Worm (Caenorhabditis elegans) whole organism, young adult: ENCODE measurements around the gene F17C11.26.

ENCODE experiments used
- B0035.1 ChIP-seq: sonication (generic microtip); optimal IDR thresholded peaks from 2 replicates; lab custom pipeline; 2016; ENCODE audit warnings: missing genetic modification characterization, mild to moderate bottlenecking, missing compliant biosample characterization, missing genotype, missing genetic modification reagents
- F10E7.11 ChIP-seq: sonication (generic microtip); optimal IDR thresholded peaks from 2 replicates; lab custom pipeline; 2017; ENCODE audit warnings: mild to moderate bottlenecking, missing genetic modification characterization, moderate library complexity, missing compliant biosample characterization
- F23B12.7 ChIP-seq: sonication (generic microtip); optimal IDR thresholded peaks from 2 replicates; lab custom pipeline; 2017; ENCODE audit warnings: missing genetic modification characterization, mild to moderate bottlenecking, missing compliant biosample characterization, antibody characterized with exemption, moderate library complexity; ENCODE audit not compliant: insufficient read depth
- F33H1.4 ChIP-seq: fragments of 200-800 bp; sonication (Bioruptor generic); IDR thresholded peaks from 2 replicates; pipeline ENCODE4 v1.3.6; 2022; ENCODE audit warnings: missing genetic modification reagents, missing genetic modification characterization, missing compliant biosample characterization
- F55B11.4 ChIP-seq: sonication (generic microtip); optimal IDR thresholded peaks from 2 replicates; lab custom pipeline; 2016; ENCODE audit warnings: missing compliant biosample characterization, missing genetic modification characterization, borderline replicate concordance; ENCODE audit not compliant: insufficient read depth
- K11D2.4 ChIP-seq: fragments of 200-800 bp; sonication (Bioruptor generic); IDR thresholded peaks from 2 replicates; pipeline ENCODE4 v1.3.6; 2022; ENCODE audit warnings: missing genetic modification reagents, missing genetic modification characterization, missing compliant biosample characterization
- T07F8.4 ChIP-seq: sonication (generic microtip); optimal IDR thresholded peaks from 2 replicates; lab custom pipeline; 2016; ENCODE audit warnings: mild to moderate bottlenecking, missing genetic modification characterization, moderate library complexity, missing compliant biosample characterization
- T26A5.8 ChIP-seq: sonication (generic microtip); optimal IDR thresholded peaks from 2 replicates; lab custom pipeline; 2016; ENCODE audit warnings: missing genetic modification characterization, missing compliant biosample characterization
- Y53G8AR.9 ChIP-seq: fragments of 200-800 bp; sonication (Bioruptor generic); conservative IDR thresholded peaks from 2 replicates; pipeline ENCODE4 v1.3.6; 2022; ENCODE audit warnings: missing genetic modification reagents, missing genetic modification characterization, missing compliant biosample characterization
- Y67H2A.10 ChIP-seq: fragments of 200-800 bp; sonication (Bioruptor generic); conservative IDR thresholded peaks from 2 replicates; pipeline ENCODE4 v1.3.6; 2022; ENCODE audit warnings: missing genetic modification reagents, missing genetic modification characterization, missing compliant biosample characterization
- akir-1 ChIP-seq: fragments of 200-800 bp; sonication (Bioruptor generic); optimal IDR thresholded peaks from 2 replicates; lab custom pipeline; 2018; ENCODE audit warnings: mild to moderate bottlenecking, missing genetic modification characterization, moderate library complexity, missing compliant biosample characterization
- aptf-3 ChIP-seq: fragments of 200-800 bp; sonication (Bioruptor generic); IDR thresholded peaks from 2 replicates; pipeline ENCODE4 v1.3.6; 2022; ENCODE audit warnings: missing genetic modification characterization, missing compliant biosample characterization
- athp-1 ChIP-seq: sonication (generic microtip); optimal IDR thresholded peaks from 2 replicates; lab custom pipeline; 2017; ENCODE audit warnings: mild to moderate bottlenecking, missing genetic modification characterization, missing compliant biosample characterization
- attf-6 ChIP-seq: fragments of 200-800 bp; sonication (Bioruptor generic); IDR thresholded peaks from 2 replicates; pipeline ENCODE4 v1.3.6; 2022; ENCODE audit warnings: missing genetic modification reagents, missing genetic modification characterization, missing compliant biosample characterization
- bed-1 ChIP-seq: fragments of 200-800 bp; sonication (Bioruptor generic); IDR thresholded peaks from 2 replicates; pipeline ENCODE4 v1.3.6; 2022; ENCODE audit warnings: missing genetic modification reagents, missing genetic modification characterization, missing compliant biosample characterization
- cebp-2 ChIP-seq: fragments of 200-800 bp; sonication (Bioruptor generic); IDR thresholded peaks from 2 replicates; pipeline ENCODE4 v1.3.6; 2022; ENCODE audit warnings: missing genetic modification characterization, missing compliant biosample characterization
- chd-7 ChIP-seq: sonication (generic microtip); optimal IDR thresholded peaks from 2 replicates; lab custom pipeline; 2016; ENCODE audit warnings: mild to moderate bottlenecking, missing genetic modification characterization, moderate library complexity, missing compliant biosample characterization
- die-1 ChIP-seq: sonication (generic microtip); optimal IDR thresholded peaks from 2 replicates; lab custom pipeline; 2016; ENCODE audit warnings: missing genotype, mild to moderate bottlenecking, missing genetic modification characterization, missing compliant biosample characterization
- egl-44 ChIP-seq: fragments of 200-800 bp; sonication (Bioruptor generic); IDR thresholded peaks from 2 replicates; pipeline ENCODE4 v1.3.6; 2022; ENCODE audit warnings: missing genetic modification reagents, missing genetic modification characterization, missing compliant biosample characterization
- him-1 ChIP-seq: sonication (generic microtip); optimal IDR thresholded peaks from 2 replicates; lab custom pipeline; 2016; ENCODE audit warnings: missing genotype, missing genetic modification reagents, missing genetic modification characterization, missing compliant biosample characterization
- hlh-26 ChIP-seq: fragments of 200-800 bp; sonication (Bioruptor generic); conservative IDR thresholded peaks from 2 replicates; pipeline ENCODE4 v1.3.6; 2022; ENCODE audit warnings: missing genetic modification reagents, missing genetic modification characterization, missing compliant biosample characterization
- hsf-1 ChIP-seq: fragments of 200-800 bp; sonication (Bioruptor generic); IDR thresholded peaks from 2 replicates; pipeline ENCODE4 v1.3.6; 2022; ENCODE audit warnings: missing genetic modification reagents, missing genetic modification characterization, missing compliant biosample characterization
- lag-1 ChIP-seq: fragments of 200-800 bp; sonication (Bioruptor generic); IDR thresholded peaks from 2 replicates; pipeline ENCODE4 v1.3.6; 2022; ENCODE audit warnings: missing genetic modification reagents, missing genetic modification characterization, missing compliant biosample characterization
- lin-26 ChIP-seq: fragments of 200-800 bp; sonication (Bioruptor generic); IDR thresholded peaks from 2 replicates; pipeline ENCODE4 v1.3.6; 2022; ENCODE audit warnings: missing genetic modification reagents, missing genetic modification characterization, missing compliant biosample characterization
- lin-35 ChIP-seq, 3 experiments: fragments of 150-350 bp in 2 of 3; sonication (generic microtip) in 1 of 3; optimal IDR thresholded peaks; 2 replicates each; lab custom pipeline; 2014 to 2018; ENCODE audit warnings: missing biosample characterization in 3 of 3, missing genetic modification characterization in 3 of 3, missing genetic modification reagents in 3 of 3
- lir-1 ChIP-seq: fragments of 200-800 bp; sonication (Bioruptor generic); conservative IDR thresholded peaks from 2 replicates; pipeline ENCODE4 v1.3.6; 2022; ENCODE audit warnings: missing genetic modification reagents, missing genetic modification characterization, missing compliant biosample characterization
- mcd-1 ChIP-seq: fragments of 200-800 bp; sonication (Bioruptor generic); IDR thresholded peaks from 2 replicates; pipeline ENCODE4 v1.3.6; 2022; ENCODE audit warnings: missing genetic modification reagents, missing genetic modification characterization, missing compliant biosample characterization
- mes-4 ChIP-seq: sonication (generic microtip); optimal IDR thresholded peaks from 2 replicates; lab custom pipeline; 2016; ENCODE audit warnings: missing genotype, missing genetic modification characterization, missing compliant biosample characterization
- mxl-1 ChIP-seq: sonication (generic microtip); optimal IDR thresholded peaks from 2 replicates; lab custom pipeline; 2016; ENCODE audit warnings: missing genetic modification characterization, missing compliant biosample characterization
- nhr-179 ChIP-seq: sonication (generic microtip); optimal IDR thresholded peaks from 2 replicates; lab custom pipeline; 2016; ENCODE audit warnings: mild to moderate bottlenecking, missing genetic modification characterization, missing compliant biosample characterization
- pbrm-1 ChIP-seq: fragments of 200-800 bp; sonication (Bioruptor generic); IDR thresholded peaks from 2 replicates; pipeline ENCODE4 v1.3.6; 2022; ENCODE audit warnings: missing genetic modification reagents, missing genetic modification characterization, missing compliant biosample characterization
- pha-4 ChIP-seq: fragments of 150-350 bp; sonication (generic microtip); optimal IDR thresholded peaks from 2 replicates; lab custom pipeline; 2014; ENCODE audit warnings: missing biosample characterization, missing genetic modification reagents, missing genetic modification characterization
- rcor-1 ChIP-seq: fragments of 200-800 bp; sonication (Bioruptor generic); IDR thresholded peaks from 2 replicates; pipeline ENCODE4 v1.3.6; 2022; ENCODE audit warnings: missing genetic modification reagents, missing genetic modification characterization, missing compliant biosample characterization
- rec-8 ChIP-seq, 2 experiments: sonication (generic microtip); optimal IDR thresholded peaks; 2 replicates each; lab custom pipeline; 2016; ENCODE audit warnings: mild to moderate bottlenecking in 2 of 2, missing genetic modification characterization in 2 of 2, missing genetic modification reagents in 2 of 2, missing genotype in 2 of 2, missing biosample characterization in 1 of 2, missing compliant biosample characterization in 1 of 2, moderate library complexity in 1 of 2
- rpc-1 ChIP-seq, 2 experiments: fragments of 150-350 bp in 1 of 2; sonication (generic microtip) in 1 of 2; optimal IDR thresholded peaks; 2 replicates each; lab custom pipeline; 2014 to 2018; ENCODE audit warnings: missing biosample characterization in 1 of 2, missing genetic modification characterization in 1 of 2, missing genetic modification reagents in 1 of 2, missing genotype in 1 of 2
- sdz-38 ChIP-seq: sonication (generic microtip); optimal IDR thresholded peaks from 2 replicates; lab custom pipeline; 2016; ENCODE audit warnings: missing genotype, missing genetic modification characterization, missing compliant biosample characterization
- sea-2 ChIP-seq: fragments of 200-800 bp; sonication (Bioruptor generic); IDR thresholded peaks from 2 replicates; pipeline ENCODE4 v1.3.6; 2022; ENCODE audit warnings: missing genetic modification characterization, missing compliant biosample characterization
- snpc-1.1 ChIP-seq: sonication (generic microtip); optimal IDR thresholded peaks from 2 replicates; lab custom pipeline; 2017; ENCODE audit warnings: missing genetic modification characterization, mild to moderate bottlenecking, missing compliant biosample characterization, antibody characterized with exemption, moderate library complexity, missing genotype, missing genetic modification reagents; ENCODE audit not compliant: insufficient read depth
- snpc-1.3 ChIP-seq: sonication (generic microtip); optimal IDR thresholded peaks from 2 replicates; lab custom pipeline; 2017; ENCODE audit warnings: missing genetic modification characterization, mild to moderate bottlenecking, missing compliant biosample characterization, antibody characterized with exemption, moderate library complexity, missing genotype, missing genetic modification reagents; ENCODE audit not compliant: insufficient read depth
- snpc-3.4 ChIP-seq: sonication (generic microtip); optimal IDR thresholded peaks from 2 replicates; lab custom pipeline; 2017; ENCODE audit warnings: missing genetic modification characterization, mild to moderate bottlenecking, missing compliant biosample characterization, antibody characterized with exemption, moderate library complexity, missing genotype, missing genetic modification reagents
- somi-1 ChIP-seq: fragments of 200-800 bp; sonication (Bioruptor generic); optimal IDR thresholded peaks from 2 replicates; lab custom pipeline; 2018; ENCODE audit warnings: mild to moderate bottlenecking, missing genetic modification characterization, missing compliant biosample characterization
- unc-62 ChIP-seq: fragments of 150-350 bp; optimal IDR thresholded peaks from 2 replicates; lab custom pipeline; 2014; ENCODE audit warnings: missing biosample characterization, missing genetic modification reagents, missing genetic modification characterization
- zfh-2 ChIP-seq: fragments of 200-800 bp; sonication (Bioruptor generic); conservative IDR thresholded peaks from 2 replicates; pipeline ENCODE4 v1.3.6; 2022; ENCODE audit warnings: missing genetic modification reagents, missing genetic modification characterization, missing compliant biosample characterization
- zim-3 ChIP-seq: sonication (generic microtip); optimal IDR thresholded peaks from 2 replicates; lab custom pipeline; 2017; ENCODE audit warnings: mild to moderate bottlenecking, missing genetic modification characterization, moderate library complexity, missing compliant biosample characterization
- ztf-22 ChIP-seq: fragments of 200-800 bp; sonication (Bioruptor generic); optimal IDR thresholded peaks from 2 replicates; lab custom pipeline; 2018; ENCODE audit warnings: mild to moderate bottlenecking, missing genetic modification characterization, moderate library complexity, missing compliant biosample characterization
- ztf-26 ChIP-seq: sonication (generic microtip); optimal IDR thresholded peaks from 2 replicates; lab custom pipeline; 2017; ENCODE audit warnings: missing genetic modification characterization, missing compliant biosample characterization
- ztf-3 ChIP-seq: fragments of 200-800 bp; sonication (Bioruptor generic); optimal IDR thresholded peaks from 2 replicates; lab custom pipeline; 2018; ENCODE audit warnings: mild to moderate bottlenecking, missing genetic modification characterization, missing compliant biosample characterization
- ztf-6 ChIP-seq: fragments of 200-800 bp; sonication (Bioruptor generic); IDR thresholded peaks from 2 replicates; pipeline ENCODE4 v1.3.6; 2022; ENCODE audit warnings: missing genetic modification reagents, missing genetic modification characterization, missing compliant biosample characterization

The F17C11.26 gene

ce11 chrV:10940571-10940991 is 669 bp upstream of the F17C11.26 start (continued):
- no peak for TF ChIP-seq lin-26 (GFP tag; lab: Robert Waterston, UW)
- no peak for TF ChIP-seq zfh-2 (GFP tag; lab: Robert Waterston, UW)
- TF ChIP-seq mes-4 (tag; lab: Kevin White, UChicago) = no peak
- TF ChIP-seq Y53G8AR.9 (GFP tag; lab: Robert Waterston, UW) = no peak
- TF ChIP-seq ztf-22 (GFP tag; lab: Kevin White, UChicago) = peak; percentile 80
- TF ChIP-seq attf-6 (GFP tag; lab: Robert Waterston, UW) = no peak
- no peak for TF ChIP-seq snpc-1.3 (tag; lab: Kevin White, UChicago)
- TF ChIP-seq pbrm-1 = peak; percentile 31; the same call in 1 of the 2 replicates
- TF ChIP-seq sea-2 (GFP tag; lab: Robert Waterston, UW) = no peak
- no peak for TF ChIP-seq bed-1 (GFP tag; lab: Robert Waterston, UW)
- TF ChIP-seq him-1 (tag; lab: Kevin White, UChicago) = no peak
- no peak for TF ChIP-seq rcor-1 (GFP tag; lab: Robert Waterston, UW)
- no peak for TF ChIP-seq athp-1
- TF ChIP-seq snpc-1.1 (tag; lab: Kevin White, UChicago) = no peak
- TF ChIP-seq akir-1 = no peak
- no peak for TF ChIP-seq nhr-179 (tag; lab: Kevin White, UChicago)
- no peak for TF ChIP-seq B0035.1 (tag; lab: Kevin White, UChicago)
- no peak for TF ChIP-seq zim-3 (tag; lab: Kevin White, UChicago)
- no peak for TF ChIP-seq T26A5.8 (tag; lab: Kevin White, UChicago)
- no peak for TF ChIP-seq hsf-1 (GFP tag; lab: Robert Waterston, UW)
- no peak for TF ChIP-seq ztf-3 (GFP tag; lab: Kevin White, UChicago)
- peak; percentile 19 for TF ChIP-seq F23B12.7 (tag; lab: Kevin White, UChicago)
- no peak for TF ChIP-seq lin-35 (GFP tag; optimal IDR thresholded peaks at IDR 0.05; lab: Kevin White, UChicago)
- no peak for TF ChIP-seq snpc-3.4 (tag; lab: Kevin White, UChicago)
- TF ChIP-seq ztf-6 (GFP tag; lab: Robert Waterston, UW) = no peak
- TF ChIP-seq cebp-2 (GFP tag; lab: Robert Waterston, UW) = no peak
- no peak for TF ChIP-seq sdz-38
- TF ChIP-seq somi-1 (GFP tag; lab: Kevin White, UChicago) = no peak
- TF ChIP-seq Y67H2A.10 (GFP tag; lab: Robert Waterston, UW) = no peak
- TF ChIP-seq hlh-26 (GFP tag; lab: Robert Waterston, UW) = no peak
- TF ChIP-seq lir-1 (GFP tag; lab: Robert Waterston, UW) = no peak
- TF ChIP-seq aptf-3 (GFP tag; lab: Robert Waterston, UW) = no peak
- peak; percentile 8; the same call in 1 of the 2 replicates for TF ChIP-seq mcd-1 (GFP tag; lab: Robert Waterston, UW)
- no peak for TF ChIP-seq pha-4 (tag; lab: Kevin White, UChicago)
- TF ChIP-seq K11D2.4 (GFP tag; lab: Robert Waterston, UW) = no peak
- TF ChIP-seq T07F8.4 (tag; lab: Kevin White, UChicago) = no peak
- peak; percentile 72 for TF ChIP-seq chd-7 (tag; lab: Kevin White, UChicago)
- TF ChIP-seq die-1 (tag; lab: Kevin White, UChicago) = no peak
- TF ChIP-seq egl-44 (GFP tag; lab: Robert Waterston, UW) = peak; percentile 71
- no peak for TF ChIP-seq rpc-1 (optimal IDR thresholded peaks at IDR 0.05; lab: Kevin White, UChicago)
- no peak for TF ChIP-seq rpc-1 (tag; optimal IDR thresholded peaks at IDR 0.05; lab: Kevin White, UChicago)
- TF ChIP-seq F33H1.4 (GFP tag; lab: Robert Waterston, UW) = no peak
- no peak for TF ChIP-seq F10E7.11
- TF ChIP-seq mxl-1 = no peak
- no peak for TF ChIP-seq F55B11.4
- TF ChIP-seq ztf-26 (tag; lab: Kevin White, UChicago) = no peak
- no peak for TF ChIP-seq lag-1 (GFP tag; lab: Robert Waterston, UW)
- no peak for TF ChIP-seq rec-8 (tag; optimal IDR thresholded peaks at IDR 0.05; lab: Kevin White, UChicago)
- TF ChIP-seq unc-62 (GFP tag; lab: Kevin White, UChicago) = peak; percentile 9
